Fruit fly (Drosophila melanogaster) whole organism, adult: ENCODE results near the gene CG14401.
A peak's percentile ranks its signal among the peaks of the same experiment; 100 is the strongest.

Experiments
- CG11617 ChIP-seq: fragments of 200-800 bp; sonication (Bioruptor generic); optimal IDR thresholded peaks from 2 replicates; lab custom pipeline; 2017; ENCODE audit warnings: mild to moderate bottlenecking, missing biosample characterization, missing genetic modification reagents, missing genetic modification characterization
- CG12768 ChIP-seq: fragments of 200-800 bp; sonication (Bioruptor generic); optimal IDR thresholded peaks from 2 replicates; lab custom pipeline; 2017; ENCODE audit warnings: missing biosample characterization, missing genetic modification characterization, mild to moderate bottlenecking, moderate library complexity, missing genetic modification reagents
- CG14711 ChIP-seq: fragments of 200-800 bp; sonication (Bioruptor generic); optimal IDR thresholded peaks from 2 replicates; lab custom pipeline; 2018; ENCODE audit warnings: missing biosample characterization, mild to moderate bottlenecking, missing genetic modification characterization, moderate library complexity
- CG1620 ChIP-seq: fragments of 200-800 bp; sonication (Bioruptor generic); optimal IDR thresholded peaks from 2 replicates; lab custom pipeline; 2016; ENCODE audit warnings: missing biosample characterization, missing genetic modification characterization
- CG33017 ChIP-seq: fragments of 200-800 bp; sonication (Bioruptor generic); optimal IDR thresholded peaks from 2 replicates; lab custom pipeline; 2018; ENCODE audit warnings: missing biosample characterization, mild to moderate bottlenecking, missing genetic modification characterization, moderate library complexity
- CG5204 ChIP-seq: fragments of 200-800 bp; sonication (Bioruptor generic); optimal IDR thresholded peaks from 2 replicates; lab custom pipeline; 2016; ENCODE audit warnings: missing biosample characterization, missing genetic modification characterization
- CG7045 ChIP-seq: fragments of 200-800 bp; sonication (Bioruptor generic); optimal IDR thresholded peaks from 2 replicates; lab custom pipeline; 2017; ENCODE audit warnings: missing biosample characterization, mild to moderate bottlenecking, missing genetic modification characterization
- CG7101 ChIP-seq: fragments of 200-800 bp; sonication (Bioruptor generic); optimal IDR thresholded peaks from 2 replicates; lab custom pipeline; 2018; ENCODE audit warnings: missing biosample characterization, mild to moderate bottlenecking, missing genetic modification characterization, moderate library complexity
- Clk ChIP-seq: fragments of 200-800 bp; sonication (Bioruptor generic); optimal IDR thresholded peaks from 2 replicates; lab custom pipeline; 2017; ENCODE audit warnings: missing biosample characterization, missing genetic modification characterization
- Crg-1 ChIP-seq: fragments of 200-800 bp; sonication (Bioruptor generic); optimal IDR thresholded peaks from 2 replicates; lab custom pipeline; 2016; ENCODE audit warnings: missing biosample characterization, missing genetic modification characterization
- Hr96 ChIP-seq: fragments of 200-800 bp; sonication (Bioruptor generic); optimal IDR thresholded peaks from 2 replicates; lab custom pipeline; 2016; ENCODE audit warnings: missing biosample characterization, missing genetic modification characterization
- Mnt ChIP-seq: fragments of 200-800 bp; sonication (Bioruptor generic); optimal IDR thresholded peaks from 2 replicates; lab custom pipeline; 2016; ENCODE audit warnings: missing biosample characterization, mild to moderate bottlenecking, missing genetic modification characterization
- bab1 ChIP-seq: fragments of 200-800 bp; sonication (Bioruptor generic); optimal IDR thresholded peaks from 3 replicates; lab custom pipeline; 2019; ENCODE audit warnings: missing biosample characterization, mild to moderate bottlenecking, missing genetic modification characterization, moderate library complexity
- cic ChIP-seq: fragments of 200-800 bp; sonication (Bioruptor generic); optimal IDR thresholded peaks from 2 replicates; lab custom pipeline; 2017; ENCODE audit warnings: missing biosample characterization, mild to moderate bottlenecking, missing genetic modification characterization, moderate library complexity
- cnc ChIP-seq, 2 experiments: fragments of >200 bp; optimal IDR thresholded peaks; 2 replicates each; lab custom pipeline; 2017
- kay ChIP-seq: fragments of 200-800 bp; sonication (Bioruptor generic); peaks from one replicate; lab custom pipeline; 2016; ENCODE audit warnings: missing biosample characterization, missing genetic modification characterization, borderline replicate concordance
- ovo ChIP-seq: fragments of 200-800 bp; sonication (Bioruptor generic); optimal IDR thresholded peaks from 2 replicates; lab custom pipeline; 2016; ENCODE audit warnings: missing biosample characterization, missing genetic modification characterization
- pad ChIP-seq: fragments of 200-800 bp; sonication (Bioruptor generic); optimal IDR thresholded peaks from 3 replicates; lab custom pipeline; 2017; ENCODE audit warnings: missing biosample characterization, missing genetic modification characterization, mild to moderate bottlenecking, moderate library complexity, missing genetic modification reagents
- tj ChIP-seq: fragments of 200-800 bp; sonication (Bioruptor generic); optimal IDR thresholded peaks from 3 replicates; lab custom pipeline; 2017; ENCODE audit warnings: missing biosample characterization, mild to moderate bottlenecking, missing genetic modification characterization, moderate library complexity
- toe ChIP-seq: fragments of 200-800 bp; sonication (Bioruptor generic); optimal IDR thresholded peaks from 2 replicates; lab custom pipeline; 2016; ENCODE audit warnings: missing biosample characterization, missing genetic modification characterization

CG14401 gene

dm6 chr2L:20916672-20917209, 47.1 kb downstream of the CG14401 start:
- TF ChIP-seq cic (GFP tag; lab: Kevin White, UChicago) (no peak), cnc (optimal IDR thresholded peaks at IDR 0.05; lab: Kevin White, UChicago) (no peak), CG11617 (no peak), CG7045 (GFP tag; lab: Kevin White, UChicago) (no peak), bab1 (GFP tag; lab: Kevin White, UChicago) (no peak), pad (no peak), toe (GFP tag; lab: Kevin White, UChicago) (no peak), Clk (GFP tag; lab: Kevin White, UChicago) (no peak), CG33017 (tag; lab: Kevin White, UChicago) (no peak), CG5204 (GFP tag; lab: Kevin White, UChicago) (no peak), kay (GFP tag; lab: Kevin White, UChicago) (no peak), ovo (GFP tag; lab: Kevin White, UChicago) (no peak), Crg-1 (GFP tag; lab: Kevin White, UChicago) (no peak), CG7101 (tag; lab: Kevin White, UChicago) (no peak), CG1620 (no peak), Mnt (GFP tag; lab: Kevin White, UChicago) (no peak), CG12768 (GFP tag; lab: Kevin White, UChicago) (no peak)

dm6 chr2L:20917235-20918055, 47.8 kb downstream of the CG14401 start:
- TF ChIP-seq tj (GFP tag; lab: Kevin White, UChicago) (no peak), bab1 (GFP tag; lab: Kevin White, UChicago) (no peak), CG5204 (GFP tag; lab: Kevin White, UChicago) (no peak), ovo (GFP tag; lab: Kevin White, UChicago) (peak; percentile 95), Crg-1 (GFP tag; lab: Kevin White, UChicago) (no peak), Clk (GFP tag; lab: Kevin White, UChicago) (no peak), pad (peak; percentile 87), CG11617 (no peak), CG7101 (tag; lab: Kevin White, UChicago) (peak; percentile 48), cnc (optimal IDR thresholded peaks at IDR 0.05; lab: Kevin White, UChicago) (no peak), cic (GFP tag; lab: Kevin White, UChicago) (peak; percentile 14), CG12768 (GFP tag; lab: Kevin White, UChicago) (peak; percentile 50), Hr96 (no peak), toe (GFP tag; lab: Kevin White, UChicago) (peak; percentile 30), CG1620 (no peak), CG33017 (tag; lab: Kevin White, UChicago) (peak; percentile 70), Mnt (GFP tag; lab: Kevin White, UChicago) (peak; percentile 37), CG14711 (peak; percentile 64), kay (GFP tag; lab: Kevin White, UChicago) (peak; percentile 91)

dm6 chr2L:20918056-20918674, 48.5 kb downstream of the CG14401 start:
- TF ChIP-seq kay (GFP tag; lab: Kevin White, UChicago): no peak
- TF ChIP-seq CG1620: no peak
- TF ChIP-seq CG14711: no peak
- TF ChIP-seq CG11617: peak; percentile 63
- peak; percentile 72 for TF ChIP-seq CG7045 (GFP tag; lab: Kevin White, UChicago)
- peak; percentile 46 for TF ChIP-seq Mnt (GFP tag; lab: Kevin White, UChicago)
- no peak for TF ChIP-seq ovo (GFP tag; lab: Kevin White, UChicago)
- TF ChIP-seq CG5204 (GFP tag; lab: Kevin White, UChicago): no peak
- TF ChIP-seq CG33017 (tag; lab: Kevin White, UChicago): peak; percentile 79
- peak; percentile 8 for TF ChIP-seq cic (GFP tag; lab: Kevin White, UChicago)
- TF ChIP-seq cnc (optimal IDR thresholded peaks at IDR 0.05; lab: Kevin White, UChicago): no peak
- TF ChIP-seq Hr96: peak; percentile 68
- no peak for TF ChIP-seq Crg-1 (GFP tag; lab: Kevin White, UChicago)
- TF ChIP-seq CG12768 (GFP tag; lab: Kevin White, UChicago): no peak
- TF ChIP-seq CG7101 (tag; lab: Kevin White, UChicago): peak; percentile 69
- TF ChIP-seq pad: no peak
- peak; percentile 46 for TF ChIP-seq Clk (GFP tag; lab: Kevin White, UChicago)
- peak; percentile 35 for TF ChIP-seq tj (GFP tag; lab: Kevin White, UChicago)
- peak; percentile 85 for TF ChIP-seq bab1 (GFP tag; lab: Kevin White, UChicago)
- TF ChIP-seq toe (GFP tag; lab: Kevin White, UChicago): peak; percentile 72

dm6 chr2L:20918733-20919132, 49.1 kb downstream of the CG14401 start, which contains the start of the genes CG43739 and sky:
TSS of gene CG43739 (minus strand) at chr2L:20918931.
TSS of gene sky (minus strand) at chr2L:20918931.
- TF ChIP-seq Crg-1 (GFP tag; lab: Kevin White, UChicago): no peak
- TF ChIP-seq bab1 (GFP tag; lab: Kevin White, UChicago): peak; percentile 8
- TF ChIP-seq Clk (GFP tag; lab: Kevin White, UChicago): no peak
- TF ChIP-seq cnc (optimal IDR thresholded peaks at IDR 0.05; lab: Kevin White, UChicago): no peak
- no peak for TF ChIP-seq ovo (GFP tag; lab: Kevin White, UChicago)
- TF ChIP-seq CG1620: no peak
- TF ChIP-seq CG7045 (GFP tag; lab: Kevin White, UChicago): no peak
- TF ChIP-seq Hr96: no peak
- TF ChIP-seq tj (GFP tag; lab: Kevin White, UChicago): no peak
- no peak for TF ChIP-seq toe (GFP tag; lab: Kevin White, UChicago)
- TF ChIP-seq CG11617: no peak
- TF ChIP-seq CG33017 (tag; lab: Kevin White, UChicago): no peak
- TF ChIP-seq CG5204 (GFP tag; lab: Kevin White, UChicago): no peak
- no peak for TF ChIP-seq Mnt (GFP tag; lab: Kevin White, UChicago)
- TF ChIP-seq cic (GFP tag; lab: Kevin White, UChicago): peak; percentile 76
- peak; percentile 3 for TF ChIP-seq pad
- TF ChIP-seq kay (GFP tag; lab: Kevin White, UChicago): no peak
- TF ChIP-seq CG14711: peak; percentile 11
- TF ChIP-seq CG12768 (GFP tag; lab: Kevin White, UChicago): peak; percentile 3
- TF ChIP-seq CG7101 (tag; lab: Kevin White, UChicago): peak; percentile 2
